Fruit fly (Drosophila melanogaster) whole organism, embryonic: ENCODE measurements around the gene dgt6.
A peak's percentile ranks its signal among the peaks of the same experiment; 100 is the strongest.

Experiments used
- Atf6 ChIP-seq: fragments of 200-800 bp; sonication (Bioruptor generic); IDR thresholded peaks from 2 replicates; pipeline ENCODE4 v1.3.6; 2022; ENCODE audit warnings: missing biosample characterization, missing genetic modification characterization
- Blimp-1 ChIP-seq: fragments of 200-800 bp; sonication (Bioruptor generic); optimal IDR thresholded peaks from 3 replicates; lab custom pipeline; 2018; ENCODE audit warnings: missing biosample characterization, missing genetic modification characterization, mild to moderate bottlenecking, moderate library complexity, missing genetic modification reagents
- CG10147 ChIP-seq: fragments of 200-800 bp; sonication (Bioruptor generic); optimal IDR thresholded peaks from 2 replicates; lab custom pipeline; 2019; ENCODE audit warnings: missing biosample characterization, mild to moderate bottlenecking, missing genetic modification characterization, moderate library complexity
- CG1024 ChIP-seq: fragments of 200-800 bp; sonication (Bioruptor generic); IDR thresholded peaks from 2 replicates; pipeline ENCODE4 v1.3.6; 2022; ENCODE audit warnings: missing biosample characterization, missing genetic modification characterization
- CG12104 ChIP-seq: fragments of 200-800 bp; sonication (Bioruptor generic); optimal IDR thresholded peaks from 3 replicates; lab custom pipeline; 2016; ENCODE audit warnings: missing biosample characterization, missing genetic modification characterization
- CG12299 ChIP-seq: fragments of 200-800 bp; sonication (Bioruptor generic); optimal IDR thresholded peaks from 2 replicates; lab custom pipeline; 2018; ENCODE audit warnings: missing biosample characterization, mild to moderate bottlenecking, missing genetic modification characterization
- CG13894 ChIP-seq: fragments of 200-800 bp; sonication (Bioruptor generic); optimal IDR thresholded peaks from 3 replicates; lab custom pipeline; 2018; ENCODE audit warnings: missing biosample characterization, mild to moderate bottlenecking, missing genetic modification characterization, moderate library complexity
- CG15269 ChIP-seq: fragments of 200-800 bp; sonication (Bioruptor generic); optimal IDR thresholded peaks from 2 replicates; lab custom pipeline; 2018; ENCODE audit warnings: missing biosample characterization, mild to moderate bottlenecking, missing genetic modification characterization, moderate library complexity
- CG16863 ChIP-seq: fragments of 200-800 bp; sonication (Bioruptor generic); optimal IDR thresholded peaks from 3 replicates; lab custom pipeline; 2016; ENCODE audit warnings: missing biosample characterization, missing genetic modification characterization
- CG2116 ChIP-seq: fragments of 200-800 bp; sonication (Bioruptor generic); optimal IDR thresholded peaks from 3 replicates; lab custom pipeline; 2018; ENCODE audit warnings: missing biosample characterization, mild to moderate bottlenecking, missing genetic modification characterization
- CG3726 ChIP-seq: fragments of 200-800 bp; sonication (Bioruptor generic); IDR thresholded peaks from 3 replicates; pipeline ENCODE4, ENCODE4 v1.3.6; 2022; ENCODE audit warnings: missing biosample characterization, missing genetic modification characterization
- CG4328 ChIP-seq: fragments of 200-800 bp; sonication (Bioruptor generic); optimal IDR thresholded peaks from 3 replicates; lab custom pipeline; 2017; ENCODE audit warnings: missing biosample characterization, missing genetic modification reagents, missing genetic modification characterization
- CG5245 ChIP-seq: fragments of 200-800 bp; sonication (Bioruptor generic); optimal IDR thresholded peaks from 3 replicates; lab custom pipeline; 2016; ENCODE audit warnings: missing biosample characterization, missing genetic modification characterization
- CG6272 ChIP-seq: fragments of 200-800 bp; sonication (Bioruptor generic); IDR thresholded peaks from 2 replicates; pipeline ENCODE4 v1.3.6; 2022; ENCODE audit warnings: missing biosample characterization, missing genetic modification characterization
- CG6689 ChIP-seq: fragments of 200-800 bp; sonication (Bioruptor generic); IDR thresholded peaks from 2 replicates; pipeline ENCODE4 v1.3.6; 2022; ENCODE audit warnings: missing biosample characterization, missing genetic modification characterization
- CG7839 ChIP-seq: fragments of 200-800 bp; sonication (Bioruptor generic); optimal IDR thresholded peaks from 3 replicates; lab custom pipeline; 2018; ENCODE audit warnings: missing biosample characterization, mild to moderate bottlenecking, missing genetic modification characterization, moderate library complexity
- CoRest ChIP-seq: fragments of 200-800 bp; sonication (Bioruptor generic); optimal IDR thresholded peaks from 3 replicates; lab custom pipeline; 2018; ENCODE audit warnings: missing biosample characterization, mild to moderate bottlenecking, missing genetic modification characterization, moderate library complexity
- Dad ChIP-seq: fragments of 200-800 bp; sonication (Bioruptor generic); optimal IDR thresholded peaks from 3 replicates; lab custom pipeline; 2016; ENCODE audit warnings: missing biosample characterization, missing genetic modification characterization
- Deaf1 ChIP-seq: fragments of 200-800 bp; optimal IDR thresholded peaks from 3 replicates; lab custom pipeline; 2019; ENCODE audit warnings: missing biosample characterization, mild to moderate bottlenecking, missing genetic modification characterization, moderate library complexity
- Dll ChIP-seq: fragments of 200-800 bp; sonication (Bioruptor generic); IDR thresholded peaks from 4 replicates; pipeline ENCODE4 v1.3.6; 2022; ENCODE audit warnings: missing biosample characterization, missing genetic modification characterization; ENCODE audit not compliant: partially characterized antibody
- Dp ChIP-seq: fragments of 200-800 bp; sonication (Bioruptor generic); optimal IDR thresholded peaks from 2 replicates; lab custom pipeline; 2018; ENCODE audit warnings: missing biosample characterization, mild to moderate bottlenecking, missing genetic modification characterization, moderate library complexity
- Gsc ChIP-seq: fragments of 200-800 bp; sonication (Bioruptor generic); IDR thresholded peaks from 2 replicates; pipeline ENCODE4 v1.3.6; 2022; ENCODE audit warnings: missing biosample characterization, missing genetic modification characterization
- HmgD ChIP-seq: fragments of 200-800 bp; sonication (Bioruptor generic); optimal IDR thresholded peaks from 3 replicates; lab custom pipeline; 2016; ENCODE audit warnings: missing biosample characterization, missing genetic modification characterization
- Hsf ChIP-seq: fragments of 200-800 bp; sonication (Bioruptor generic); optimal IDR thresholded peaks from 3 replicates; lab custom pipeline; 2016; ENCODE audit warnings: missing biosample characterization, missing genetic modification characterization
- Lpt ChIP-seq: fragments of >200 bp; optimal IDR thresholded peaks from 2 replicates; lab custom pipeline; 2018; ENCODE audit warnings: missing biosample characterization, missing genetic modification characterization
- Oli ChIP-seq: fragments of 200-800 bp; sonication (Bioruptor generic); optimal IDR thresholded peaks from 2 replicates; lab custom pipeline; 2018; ENCODE audit warnings: missing biosample characterization, mild to moderate bottlenecking, missing genetic modification characterization, moderate library complexity
- Optix ChIP-seq: fragments of 200-800 bp; sonication (Bioruptor generic); IDR thresholded peaks from 3 replicates; pipeline ENCODE4 v1.3.6; 2022; ENCODE audit warnings: missing biosample characterization, missing genetic modification characterization
- Sox102F ChIP-seq: fragments of 200-800 bp; sonication (Bioruptor generic); optimal IDR thresholded peaks from 2 replicates; lab custom pipeline; 2018; ENCODE audit warnings: missing biosample characterization, mild to moderate bottlenecking, missing genetic modification characterization, moderate library complexity
- Sry-β ChIP-seq: fragments of 200-800 bp; sonication (Bioruptor generic); optimal IDR thresholded peaks from 2 replicates; lab custom pipeline; 2018; ENCODE audit warnings: missing biosample characterization, mild to moderate bottlenecking, missing genetic modification characterization, moderate library complexity
- Stat92E ChIP-seq, 3 experiments: fragments of >200 bp in 2 of 3; fragments of 200-800 bp in 1 of 3; sonication (Bioruptor generic) in 1 of 3; optimal IDR thresholded peaks; 2 replicates each; lab custom pipeline; 2017 to 2019; ENCODE audit warnings: missing biosample characterization in 3 of 3, missing genetic modification characterization in 3 of 3, mild to moderate bottlenecking in 1 of 3, moderate library complexity in 1 of 3
- Vsx1 ChIP-seq: fragments of 200-800 bp; sonication (Bioruptor generic); optimal IDR thresholded peaks from 2 replicates; lab custom pipeline; 2017; ENCODE audit warnings: missing biosample characterization, mild to moderate bottlenecking, missing genetic modification characterization, missing genetic modification reagents
- bigmax ChIP-seq: fragments of 200-800 bp; sonication (Bioruptor generic); optimal IDR thresholded peaks from 2 replicates; lab custom pipeline; 2018; ENCODE audit warnings: missing biosample characterization, mild to moderate bottlenecking, missing genetic modification characterization
- chif ChIP-seq, 2 experiments: fragments of 200-800 bp; sonication (Bioruptor generic); optimal IDR thresholded peaks; 3 replicates each; lab custom pipeline; 2016; ENCODE audit warnings: missing biosample characterization in 2 of 2, missing genetic modification characterization in 2 of 2
- chinmo ChIP-seq: fragments of 200-800 bp; sonication (Bioruptor generic); IDR thresholded peaks from 4 replicates; pipeline ENCODE4 v1.3.6; 2022; ENCODE audit warnings: missing biosample characterization, missing genetic modification characterization; ENCODE audit not compliant: partially characterized antibody
- hb ChIP-seq: fragments of 200-800 bp; sonication (Bioruptor generic); IDR thresholded peaks from 3 replicates; pipeline ENCODE4 v1.3.6; 2022; ENCODE audit warnings: missing biosample characterization, missing genetic modification characterization; ENCODE audit not compliant: partially characterized antibody
- ind ChIP-seq: fragments of 200-800 bp; sonication (Bioruptor generic); optimal IDR thresholded peaks from 3 replicates; lab custom pipeline; 2016; ENCODE audit warnings: missing biosample characterization, missing genetic modification characterization
- jing ChIP-seq: fragments of 200-800 bp; sonication (Bioruptor generic); optimal IDR thresholded peaks from 2 replicates; lab custom pipeline; 2018; ENCODE audit warnings: missing biosample characterization, mild to moderate bottlenecking, missing genetic modification characterization
- kay ChIP-seq: fragments of 200-800 bp; sonication (Bioruptor generic); optimal IDR thresholded peaks from 2 replicates; lab custom pipeline; 2016; ENCODE audit warnings: missing biosample characterization, missing genetic modification characterization
- knrl ChIP-seq: fragments of 200-800 bp; sonication (Bioruptor generic); IDR thresholded peaks from 3 replicates; pipeline ENCODE4 v1.3.6; 2022; ENCODE audit warnings: missing biosample characterization, missing genetic modification characterization; ENCODE audit not compliant: partially characterized antibody
- lab ChIP-seq: fragments of 200-800 bp; sonication (Bioruptor generic); optimal IDR thresholded peaks from 3 replicates; lab custom pipeline; 2017; ENCODE audit warnings: missing biosample characterization, missing genetic modification characterization, mild to moderate bottlenecking, moderate library complexity, missing genetic modification reagents
- lmd ChIP-seq: fragments of 200-800 bp; sonication (Bioruptor generic); IDR thresholded peaks from 2 replicates; pipeline ENCODE4 v1.3.6; 2022; ENCODE audit warnings: missing biosample characterization, missing genetic modification characterization
- lola ChIP-seq, 3 experiments: fragments of >200 bp in 2 of 3; fragments of 200-800 bp in 1 of 3; sonication (Bioruptor generic) in 1 of 3; optimal IDR thresholded peaks; 2 replicates each; lab custom pipeline; 2017 to 2019; ENCODE audit warnings: missing biosample characterization in 3 of 3, missing genetic modification characterization in 3 of 3, mild to moderate bottlenecking in 1 of 3, moderate library complexity in 1 of 3
- p53 ChIP-seq: fragments of 200-800 bp; sonication (Bioruptor generic); optimal IDR thresholded peaks from 2 replicates; lab custom pipeline; 2016; ENCODE audit warnings: missing biosample characterization, missing genetic modification characterization
- ranshi ChIP-seq: fragments of 200-800 bp; sonication (Bioruptor generic); IDR thresholded peaks from 2 replicates; pipeline ENCODE4 v1.3.6; 2022; ENCODE audit warnings: missing biosample characterization, missing genetic modification characterization
- ro ChIP-seq: fragments of 200-800 bp; sonication (Bioruptor generic); IDR thresholded peaks from 2 replicates; pipeline ENCODE4 v1.3.6; 2022; ENCODE audit warnings: missing biosample characterization, missing genetic modification characterization
- sens ChIP-seq: fragments of 200-800 bp; sonication (Bioruptor generic); peaks from one replicate; lab custom pipeline; 2016; ENCODE audit warnings: missing biosample characterization, missing genetic modification characterization
- slbo ChIP-seq: fragments of 200-800 bp; sonication (Bioruptor generic); IDR thresholded peaks from 2 replicates; pipeline ENCODE4 v1.3.6; 2022; ENCODE audit warnings: missing biosample characterization, missing genetic modification characterization
- sr ChIP-seq: fragments of 200-800 bp; sonication (Bioruptor generic); IDR thresholded peaks from 3 replicates; pipeline ENCODE4 v1.3.6; 2022; ENCODE audit warnings: missing biosample characterization, missing genetic modification characterization
- unc-4 ChIP-seq: fragments of 200-800 bp; sonication (Bioruptor generic); IDR thresholded peaks from 2 replicates; pipeline ENCODE4 v1.3.6; 2022; ENCODE audit warnings: missing biosample characterization, missing genetic modification characterization; ENCODE audit not compliant: partially characterized antibody
- vvl ChIP-seq: fragments of 200-800 bp; sonication (Bioruptor generic); IDR thresholded peaks from 2 replicates; pipeline ENCODE4 v1.3.6; 2022; ENCODE audit warnings: missing biosample characterization, missing genetic modification characterization

Gene dgt6

DNA sequence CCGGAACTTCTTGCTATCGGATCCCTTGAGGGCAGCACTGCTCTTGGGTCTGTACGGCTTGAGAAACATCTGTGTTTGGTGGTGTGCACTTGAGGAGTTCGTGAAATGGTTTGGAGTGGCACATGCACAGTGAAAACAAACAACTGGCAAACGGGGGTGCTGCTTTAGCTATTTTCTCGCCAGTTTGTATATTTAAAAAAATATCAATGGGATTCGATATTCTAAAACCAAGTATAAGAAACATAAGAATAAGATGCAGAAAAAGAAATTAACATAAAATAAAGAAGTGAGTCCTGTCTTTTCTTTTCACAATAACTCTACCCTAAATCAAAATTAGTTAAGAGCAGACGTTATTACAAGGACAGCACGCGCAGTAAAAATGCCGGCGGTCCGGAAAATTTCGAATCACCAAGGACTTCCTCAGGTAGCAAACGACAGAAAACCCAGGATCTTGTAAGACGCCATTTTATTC, 20.9 kb upstream of the dgt6 start, which contains the start of gene eIF2D (continued):
- peak; percentile 27 for TF ChIP-seq CG4328 (GFP tag; lab: Kevin White, UChicago)
- TF ChIP-seq CG6689 (GFP tag; lab: Robert Waterston, UW) = peak; percentile 71
- TF ChIP-seq CG7839 (tag; lab: Kevin White, UChicago) = peak; percentile 67
- TF ChIP-seq CG12299 = peak; percentile 22
- peak; percentile 46 for TF ChIP-seq Blimp-1 (GFP tag; lab: Kevin White, UChicago)
- TF ChIP-seq Deaf1 (tag; lab: Kevin White, UChicago) = no peak
- peak; percentile 1 for TF ChIP-seq Dp (GFP tag; lab: Kevin White, UChicago)
- peak; percentile 50 for TF ChIP-seq Hsf
- no peak for TF ChIP-seq Dll (GFP tag; lab: Robert Waterston, UW)
- TF ChIP-seq sens (GFP tag; lab: Kevin White, UChicago) = peak; percentile 96
- TF ChIP-seq CG1024 (GFP tag; lab: Robert Waterston, UW) = no peak
- TF ChIP-seq ranshi (GFP tag; lab: Robert Waterston, UW) = peak; percentile 64; the same call in 1 of the 2 replicates
- TF ChIP-seq kay (GFP tag; lab: Kevin White, UChicago) = no peak
- TF ChIP-seq knrl = no peak
- no peak for TF ChIP-seq unc-4 (GFP tag; lab: Robert Waterston, UW)
- TF ChIP-seq Oli = peak; percentile 49
- no peak for TF ChIP-seq Stat92E (GFP tag; optimal IDR thresholded peaks at IDR 0.05; lab: Kevin White, UChicago)
- no peak for TF ChIP-seq jing (GFP tag; lab: Kevin White, UChicago)
- TF ChIP-seq Gsc (GFP tag; lab: Robert Waterston, UW) = no peak
- TF ChIP-seq lmd (GFP tag; lab: Robert Waterston, UW) = peak; percentile 40; the same call in 1 of the 2 replicates
- TF ChIP-seq ro = no peak
- TF ChIP-seq lab (GFP tag; lab: Kevin White, UChicago) = peak; percentile 77
- TF ChIP-seq vvl (GFP tag; lab: Robert Waterston, UW) = peak; percentile 86
- peak in 1 of 3 experiments; percentile 52 for TF ChIP-seq lola (GFP tag; optimal IDR thresholded peaks at IDR 0.05; lab: Kevin White, UChicago)
- TF ChIP-seq p53 (GFP tag; lab: Kevin White, UChicago) = no peak
- no peak for TF ChIP-seq Vsx1 (GFP tag; lab: Kevin White, UChicago)
- no peak for TF ChIP-seq chinmo (GFP tag; lab: Robert Waterston, UW)
- TF ChIP-seq Optix = no peak
- TF ChIP-seq CG5245 (GFP tag; lab: Kevin White, UChicago) = peak; percentile 22
- TF ChIP-seq Sry-β (GFP tag; lab: Kevin White, UChicago) = peak; percentile 95
- no peak for TF ChIP-seq CG15269 (tag; lab: Kevin White, UChicago)
- TF ChIP-seq CoRest (tag; lab: Kevin White, UChicago) = peak; percentile 67
- peak; percentile 26 for TF ChIP-seq Dad (GFP tag; lab: Kevin White, UChicago)
- no peak for TF ChIP-seq Lpt (GFP tag; lab: Kevin White, UChicago)
- TF ChIP-seq bigmax (GFP tag; lab: Kevin White, UChicago) = no peak
- peak; percentile 37 for TF ChIP-seq chif (GFP tag; optimal IDR thresholded peaks at IDR 0.05; lab: Kevin White, UChicago)
- TF ChIP-seq sr (GFP tag; lab: Robert Waterston, UW) = no peak
- TF ChIP-seq CG16863 (GFP tag; lab: Kevin White, UChicago) = peak; percentile 50
- TF ChIP-seq Atf6 (GFP tag; lab: Robert Waterston, UW) = peak; percentile 74
- TF ChIP-seq ind (GFP tag; lab: Kevin White, UChicago) = peak; percentile 57
- TF ChIP-seq CG3726 (GFP tag; lab: Robert Waterston, UW) = no peak
- peak; percentile 40 for TF ChIP-seq CG2116
- TF ChIP-seq slbo = peak; percentile 63
- TF ChIP-seq Sox102F (GFP tag; lab: Kevin White, UChicago) = peak; percentile 45
- TF ChIP-seq hb = no peak
- TF ChIP-seq CG12104 (GFP tag; lab: Kevin White, UChicago) = peak; percentile 65
- peak; percentile 57 for TF ChIP-seq CG10147 (GFP tag; lab: Kevin White, UChicago)
- TF ChIP-seq CG13894 = peak; percentile 26
- TF ChIP-seq CG6272 (GFP tag; lab: Robert Waterston, UW) = peak; percentile 45
- peak; percentile 20 for TF ChIP-seq HmgD (GFP tag; lab: Kevin White, UChicago)
